Fruit fly (Drosophila melanogaster) whole organism, prepupa: ENCODE measurements around the gene Uba2.
A peak's percentile ranks its signal among the peaks of the same experiment; 100 is the strongest.

ENCODE experiments used
- Blimp-1 ChIP-seq: fragments of 200-800 bp; sonication (Bioruptor generic); optimal IDR thresholded peaks from 3 replicates; lab custom pipeline; 2017; ENCODE audit warnings: missing biosample characterization, missing genetic modification characterization, mild to moderate bottlenecking, moderate library complexity, missing genetic modification reagents
- CG10631 ChIP-seq: fragments of 200-800 bp; sonication (Bioruptor generic); optimal IDR thresholded peaks from 2 replicates; lab custom pipeline; 2016; ENCODE audit warnings: missing biosample characterization, missing genetic modification characterization
- CG11294 ChIP-seq: fragments of 200-800 bp; sonication (Bioruptor generic); IDR thresholded peaks from 2 replicates; pipeline ENCODE4 v1.3.6; 2022; ENCODE audit warnings: missing biosample characterization, missing genetic modification characterization
- CG15336 ChIP-seq: fragments of 200-800 bp; sonication (Bioruptor generic); IDR thresholded peaks from 2 replicates; pipeline ENCODE4 v1.3.6; 2022; ENCODE audit warnings: missing biosample characterization, missing genetic modification characterization
- CG16779 ChIP-seq: fragments of 200-800 bp; sonication (Bioruptor generic); optimal IDR thresholded peaks from 3 replicates; lab custom pipeline; 2017; ENCODE audit warnings: missing biosample characterization, mild to moderate bottlenecking, missing genetic modification characterization
- CG3919 ChIP-seq: fragments of 200-800 bp; sonication (Bioruptor generic); optimal IDR thresholded peaks from 3 replicates; lab custom pipeline; 2016; ENCODE audit warnings: missing biosample characterization, missing genetic modification characterization
- CG6792 ChIP-seq: fragments of 200-800 bp; sonication (Bioruptor generic); optimal IDR thresholded peaks from 3 replicates; lab custom pipeline; 2016; ENCODE audit warnings: missing biosample characterization, missing genetic modification characterization
- CG6808 ChIP-seq: fragments of 200-800 bp; sonication (Bioruptor generic); optimal IDR thresholded peaks from 3 replicates; lab custom pipeline; 2017; ENCODE audit warnings: missing biosample characterization, missing genetic modification characterization, mild to moderate bottlenecking, moderate library complexity, missing genetic modification reagents
- CG8119 ChIP-seq: fragments of 200-800 bp; sonication (Bioruptor generic); IDR thresholded peaks from 3 replicates; pipeline ENCODE4 v1.3.6; 2022; ENCODE audit warnings: missing biosample characterization, missing genetic modification characterization
- Eip75B ChIP-seq: fragments of 200-800 bp; sonication (Bioruptor generic); optimal IDR thresholded peaks from 3 replicates; lab custom pipeline; 2016; ENCODE audit warnings: missing biosample characterization, missing genetic modification characterization
- Eip78C ChIP-seq: fragments of 200-800 bp; sonication (Bioruptor generic); peaks from one replicate; lab custom pipeline; 2016; ENCODE audit warnings: missing biosample characterization, missing genetic modification characterization
- Eip93F ChIP-seq: fragments of 200-800 bp; sonication (Bioruptor generic); optimal IDR thresholded peaks from 2 replicates; lab custom pipeline; 2016; ENCODE audit warnings: missing biosample characterization, mild to moderate bottlenecking, missing genetic modification characterization
- Hr38 ChIP-seq: sonication (Bioruptor generic); optimal IDR thresholded peaks from 2 replicates; lab custom pipeline; 2016; ENCODE audit warnings: missing biosample characterization, missing genetic modification characterization
- Hr39 ChIP-seq: fragments of 200-800 bp; sonication (Bioruptor generic); optimal IDR thresholded peaks from 2 replicates; lab custom pipeline; 2016; ENCODE audit warnings: missing biosample characterization, missing genetic modification characterization
- OdsH ChIP-seq: fragments of 200-800 bp; sonication (Bioruptor generic); optimal IDR thresholded peaks from 3 replicates; lab custom pipeline; 2016; ENCODE audit warnings: missing biosample characterization, missing genetic modification characterization
- Sox102F ChIP-seq: fragments of 200-800 bp; sonication (Bioruptor generic); optimal IDR thresholded peaks from 2 replicates; lab custom pipeline; 2016; ENCODE audit warnings: missing biosample characterization, mild to moderate bottlenecking, missing genetic modification characterization
- Sox14 ChIP-seq: fragments of 200-800 bp; sonication (Bioruptor generic); optimal IDR thresholded peaks from 3 replicates; lab custom pipeline; 2016; ENCODE audit warnings: missing biosample characterization, missing genetic modification characterization
- Sox15 ChIP-seq: fragments of 200-800 bp; sonication (Bioruptor generic); optimal IDR thresholded peaks from 3 replicates; lab custom pipeline; 2016; ENCODE audit warnings: missing biosample characterization, missing genetic modification characterization
- achi ChIP-seq: fragments of 200-800 bp; sonication (Bioruptor generic); optimal IDR thresholded peaks from 3 replicates; lab custom pipeline; 2016; ENCODE audit warnings: missing biosample characterization, missing genetic modification characterization
- cyc ChIP-seq: fragments of 200-800 bp; sonication (Bioruptor generic); optimal IDR thresholded peaks from 3 replicates; lab custom pipeline; 2016; ENCODE audit warnings: missing biosample characterization, missing genetic modification characterization
- dac ChIP-seq: fragments of 200-800 bp; sonication (Bioruptor generic); optimal IDR thresholded peaks from 2 replicates; lab custom pipeline; 2017; ENCODE audit warnings: missing biosample characterization, mild to moderate bottlenecking, missing genetic modification characterization
- dsx ChIP-seq: fragments of 200-800 bp; optimal IDR thresholded peaks from 3 replicates; lab custom pipeline; 2019; ENCODE audit warnings: missing biosample characterization, mild to moderate bottlenecking, missing genetic modification characterization, moderate library complexity; ENCODE audit not compliant: poor library complexity, severe bottlenecking
- eg ChIP-seq: fragments of 200-800 bp; sonication (Bioruptor generic); IDR thresholded peaks from 3 replicates; pipeline ENCODE4 v1.3.6; 2022; ENCODE audit warnings: missing biosample characterization, missing genetic modification characterization
- esn ChIP-seq: fragments of 200-800 bp; sonication (Bioruptor generic); optimal IDR thresholded peaks from 2 replicates; lab custom pipeline; 2016; ENCODE audit warnings: missing biosample characterization, mild to moderate bottlenecking, missing genetic modification characterization, moderate library complexity
- fd59A ChIP-seq: fragments of 200-800 bp; sonication (Bioruptor generic); optimal IDR thresholded peaks from 2 replicates; lab custom pipeline; 2017; ENCODE audit warnings: missing biosample characterization, mild to moderate bottlenecking, missing genetic modification characterization, missing genetic modification reagents
- fkh ChIP-seq: fragments of 200-800 bp; sonication (Bioruptor generic); optimal IDR thresholded peaks from 3 replicates; lab custom pipeline; 2017; ENCODE audit warnings: missing biosample characterization, mild to moderate bottlenecking, missing genetic modification characterization, moderate library complexity
- lz ChIP-seq: fragments of 200-800 bp; sonication (Bioruptor generic); optimal IDR thresholded peaks from 3 replicates; lab custom pipeline; 2016; ENCODE audit warnings: missing biosample characterization, missing genetic modification characterization
- pdm3 ChIP-seq: fragments of 200-800 bp; sonication (Bioruptor generic); optimal IDR thresholded peaks from 3 replicates; lab custom pipeline; 2016; ENCODE audit warnings: missing biosample characterization, missing genetic modification characterization
- svp ChIP-seq: fragments of 200-800 bp; sonication (Bioruptor generic); peaks from one replicate; lab custom pipeline; 2016; ENCODE audit warnings: missing biosample characterization, missing genetic modification characterization
- vri ChIP-seq: fragments of 200-800 bp; sonication (Bioruptor generic); optimal IDR thresholded peaks from 3 replicates; lab custom pipeline; 2016; ENCODE audit warnings: missing biosample characterization, mild to moderate bottlenecking, missing genetic modification characterization

Uba2 gene

dm6 chr3L:8127712-8128210 lies at the start of gene Uba2, which contains the start of gene Cds (continued):
- TF ChIP-seq CG11294 (GFP tag; lab: Robert Waterston, UW) (peak; percentile 84; the same call in 1 of the 2 replicates), cyc (GFP tag; lab: Kevin White, UChicago) (peak; percentile 86), fd59A (GFP tag; lab: Kevin White, UChicago) (peak; percentile 35), CG15336 (GFP tag; lab: Robert Waterston, UW) (peak; percentile 86), CG6792 (GFP tag; lab: Kevin White, UChicago) (peak; percentile 83), svp (GFP tag; lab: Kevin White, UChicago) (peak; percentile 96), vri (GFP tag; lab: Kevin White, UChicago) (peak; percentile 85), CG16779 (peak; percentile 77)

dm6 chr3L:8175818-8176217 lies 48.2 kb upstream of the Uba2 start, which contains the start of gene RecQ4:
TSS of gene RecQ4 (minus strand) at chr3L:8175978.
- TF ChIP-seq lz (peak; percentile 5), Hr39 (GFP tag; lab: Kevin White, UChicago) (peak; percentile 20), achi (GFP tag; lab: Kevin White, UChicago) (no peak), eg (GFP tag; lab: Robert Waterston, UW) (no peak), OdsH (GFP tag; lab: Kevin White, UChicago) (no peak), dac (GFP tag; lab: Kevin White, UChicago) (no peak)

- peak; percentile 26; the same call in 1 of the 3 replicates for TF ChIP-seq eg (GFP tag; lab: Robert Waterston, UW)
- 0 out of 3 replicates have a peak, but pooled peaks have one; percentile 24 for TF ChIP-seq CG8119 (GFP tag; lab: Robert Waterston, UW)
- no peak for TF ChIP-seq Eip75B (GFP tag; lab: Kevin White, UChicago)
- TF ChIP-seq CG6808 (GFP tag; lab: Kevin White, UChicago), result no peak
- TF ChIP-seq, all 60 proteins: peak for 2
Measured at dm6 chr3L:8165436-8165835, 37.8 kb upstream of the Uba2 start, which contains the start of gene CG13675. TSS of gene CG13675 (minus strand) at chr3L:8165518.

- no peak for TF ChIP-seq Eip78C (GFP tag; lab: Kevin White, UChicago)
- no peak for TF ChIP-seq achi (GFP tag; lab: Kevin White, UChicago)
Measured at dm6 chr3L:8159724-8160422, 32.3 kb upstream of the Uba2 start, which contains the start of gene CG43886. TSS of gene CG43886 (minus strand) at chr3L:8159774.

dm6 chr3L:8158715-8159380 lies 31.2 kb upstream of the Uba2 start, which contains the start of gene CG42445:
TSS of gene CG42445 (minus strand) at chr3L:8158900.
- TF ChIP-seq CG3919 (GFP tag; lab: Kevin White, UChicago), result no peak
- no peak for TF ChIP-seq Blimp-1
- peak; percentile 48 for TF ChIP-seq svp (GFP tag; lab: Kevin White, UChicago)
- no peak for TF ChIP-seq eg (GFP tag; lab: Robert Waterston, UW)
- TF ChIP-seq Sox102F (GFP tag; lab: Kevin White, UChicago), result no peak
- peak; percentile 42 for TF ChIP-seq fkh (GFP tag; lab: Kevin White, UChicago)
- no peak for TF ChIP-seq Hr39 (GFP tag; lab: Kevin White, UChicago)
- no peak for TF ChIP-seq CG10631 (GFP tag; lab: Kevin White, UChicago)
- peak; percentile 80 for TF ChIP-seq achi (GFP tag; lab: Kevin White, UChicago)
- TF ChIP-seq pdm3 (GFP tag; lab: Kevin White, UChicago), result no peak
- TF ChIP-seq CG15336 (GFP tag; lab: Robert Waterston, UW), result no peak
- no peak for TF ChIP-seq dsx (GFP tag; lab: Kevin White, UChicago)
- TF ChIP-seq Eip93F (GFP tag; lab: Kevin White, UChicago), result no peak
- no peak for TF ChIP-seq esn (GFP tag; lab: Kevin White, UChicago)
- TF ChIP-seq Sox14, result no peak
- TF ChIP-seq Hr38 (GFP tag; lab: Kevin White, UChicago), result no peak
- no peak for TF ChIP-seq Sox15 (GFP tag; lab: Kevin White, UChicago)
